Worm (Caenorhabditis elegans) whole organism, midembryonic: Measurements from ENCODE around the gene fbxb-30.
"Not testable (repeated sequence)": the region's sequence is repeated elsewhere in the genome, so short reads cannot be mapped to it uniquely, and the experiment has no call there.

Experiments used
- cog-1 ChIP-seq: sonication (generic microtip); optimal IDR thresholded peaks from 2 replicates; lab custom pipeline; 2016; ENCODE audit warnings: missing genetic modification characterization, missing compliant biosample characterization
- flt-1 ChIP-seq: fragments of 200-800 bp; sonication (Bioruptor generic); IDR thresholded peaks from 2 replicates; pipeline ENCODE4 v1.3.6; 2022; ENCODE audit warnings: missing genetic modification characterization, missing compliant biosample characterization
- klf-2 ChIP-seq: fragments of 200-800 bp; sonication (Bioruptor generic); conservative IDR thresholded peaks from 2 replicates; pipeline ENCODE4 v1.3.6; 2022; ENCODE audit warnings: missing genetic modification reagents, missing genetic modification characterization, missing compliant biosample characterization
- med-1 ChIP-seq: sonication (generic microtip); optimal IDR thresholded peaks from 2 replicates; lab custom pipeline; 2017; ENCODE audit warnings: missing genetic modification characterization, mild to moderate bottlenecking, missing compliant biosample characterization, antibody characterized with exemption, missing genetic modification reagents; ENCODE audit not compliant: insufficient read depth
- ztf-23 ChIP-seq: fragments of 200-800 bp; sonication (Bioruptor generic); IDR thresholded peaks from 2 replicates; pipeline ENCODE4 v1.3.6; 2022; ENCODE audit warnings: missing genetic modification reagents, missing genetic modification characterization, missing compliant biosample characterization

ce11 chrII:994231-994630 is 7.0 kb downstream of the fbxb-30 start, which contains the start of gene F45D11.7:
- not testable (repeated sequence) for TF ChIP-seq klf-2 (GFP tag; lab: Robert Waterston, UW); cog-1; med-1 (GFP tag; lab: Kevin White, UChicago); ztf-23 (GFP tag; lab: Robert Waterston, UW); flt-1
